Worm (Caenorhabditis elegans) whole organism, L3 larva: ENCODE measurements around the gene dct-16.

Experiments used
- aly-2 ChIP-seq: fragments of 150-350 bp; optimal IDR thresholded peaks from 2 replicates; lab custom pipeline; 2014; ENCODE audit warnings: missing biosample characterization, missing genetic modification characterization
- ceh-82 ChIP-seq: fragments of 150-350 bp; optimal IDR thresholded peaks from 2 replicates; lab custom pipeline; 2014; ENCODE audit warnings: missing biosample characterization, missing genetic modification characterization
- elt-3 ChIP-seq, 3 experiments: fragments of 150-350 bp in 1 of 3; sonication (generic microtip) in 2 of 3; optimal IDR thresholded peaks; 2 replicates in 2 of 3; 4 replicates in 1 of 3; lab custom pipeline; 2014 to 2017; ENCODE audit warnings: missing biosample characterization in 3 of 3, missing genetic modification characterization in 3 of 3
- fos-1 ChIP-seq: fragments of 150-350 bp; optimal IDR thresholded peaks from 2 replicates; lab custom pipeline; 2014; ENCODE audit warnings: missing biosample characterization, missing genetic modification characterization
- mdl-1 ChIP-seq: fragments of 150-350 bp; optimal IDR thresholded peaks from 2 replicates; lab custom pipeline; 2014; ENCODE audit warnings: missing biosample characterization, missing genetic modification characterization
- nhr-11 ChIP-seq: fragments of 150-350 bp; optimal IDR thresholded peaks from 2 replicates; lab custom pipeline; 2014; ENCODE audit warnings: missing biosample characterization, missing genetic modification characterization
- nhr-12 ChIP-seq: fragments of 150-350 bp; optimal IDR thresholded peaks from 2 replicates; lab custom pipeline; 2014; ENCODE audit warnings: missing biosample characterization, missing genetic modification characterization
- nhr-237 ChIP-seq: fragments of 150-350 bp; optimal IDR thresholded peaks from 2 replicates; lab custom pipeline; 2014; ENCODE audit warnings: missing biosample characterization, missing genetic modification characterization
- nhr-28 ChIP-seq: fragments of 150-350 bp; optimal IDR thresholded peaks from 2 replicates; lab custom pipeline; 2014; ENCODE audit warnings: missing biosample characterization, missing genetic modification characterization
- unc-62 ChIP-seq: fragments of 150-350 bp; sonication (generic microtip); optimal IDR thresholded peaks from 4 replicates; lab custom pipeline; 2014; ENCODE audit warnings: missing biosample characterization, missing genetic modification reagents, missing genetic modification characterization
- zag-1 ChIP-seq: fragments of 150-350 bp; optimal IDR thresholded peaks from 2 replicates; lab custom pipeline; 2014; ENCODE audit warnings: missing biosample characterization, missing genetic modification characterization
- ztf-4 ChIP-seq: fragments of 150-350 bp; optimal IDR thresholded peaks from 2 replicates; lab custom pipeline; 2014; ENCODE audit warnings: missing biosample characterization, missing genetic modification characterization

DNA sequence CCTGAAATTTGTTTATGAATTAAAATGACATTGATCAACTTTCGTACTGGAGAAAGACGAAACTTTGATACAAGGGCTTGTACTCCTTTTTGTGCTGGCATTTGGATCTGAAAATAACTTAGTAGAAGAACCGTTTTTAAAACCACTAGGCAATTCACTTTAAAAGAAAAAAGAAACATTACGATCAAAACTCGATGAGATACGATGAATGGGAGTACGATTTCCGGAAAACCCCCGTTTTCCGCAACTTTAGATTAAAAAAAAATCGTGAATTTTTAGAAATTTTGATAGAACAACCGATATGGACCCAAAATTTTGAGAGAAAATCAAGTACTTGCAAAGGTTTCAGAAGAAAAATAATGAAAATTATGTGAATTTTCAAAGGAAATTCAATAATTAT, 28.5 kb downstream of the dct-16 start, which contains the start of gene B0250.8:
- TF ChIP-seq aly-2 (tag; lab: Kevin White, UChicago): no peak
- no peak for TF ChIP-seq ztf-4
- no peak for TF ChIP-seq fos-1 (tag; lab: Kevin White, UChicago)
- TF ChIP-seq nhr-11: no peak
- TF ChIP-seq zag-1: no peak
- no peak for TF ChIP-seq mdl-1 (tag; lab: Kevin White, UChicago)
- TF ChIP-seq elt-3 (tag; optimal IDR thresholded peaks at IDR 0.05; lab: Kevin White, UChicago): no peak
- no peak for TF ChIP-seq ceh-82 (tag; lab: Kevin White, UChicago)
- no peak for TF ChIP-seq nhr-28 (tag; lab: Kevin White, UChicago)
- no peak for TF ChIP-seq nhr-237 (tag; lab: Kevin White, UChicago)
- no peak for TF ChIP-seq nhr-12 (tag; lab: Kevin White, UChicago)
- no peak for TF ChIP-seq unc-62 (GFP tag; lab: Kevin White, UChicago)
